Fruit fly (Drosophila melanogaster): ENCODE results near the gene cal1.

dm6 chr3R:17132098-17132712 lies 44.1 kb downstream of the cal1 start, which contains the start of the genes CG4053 and CG31266:
- TF ChIP-seq Lhr (GFP tag; optimal IDR thresholded peaks at IDR 0.05) (no peak), CG11695 (GFP tag; IDR thresholded peaks at IDR 0.05) (no peak), fd64A (GFP tag; optimal IDR thresholded peaks at IDR 0.05) (no peak), Hr78 (GFP tag; optimal IDR thresholded peaks at IDR 0.05) (no peak), PHDP (tag; optimal IDR thresholded peaks at IDR 0.05) (no peak), sens-2 (GFP tag; IDR thresholded peaks at IDR 0.05) (no peak)

All from whole organism, embryonic.